Fruit fly (Drosophila melanogaster) Kc167 (cell line): ENCODE results near the gene CG43329.

Experiments
- h ChIP-seq: fragments of >200 bp; optimal IDR thresholded peaks from 3 replicates; lab custom pipeline; 2018; ENCODE audit warnings: missing external identifiers
- insv ChIP-seq: fragments of >200 bp; optimal IDR thresholded peaks from 3 replicates; lab custom pipeline; 2018; ENCODE audit warnings: missing external identifiers
- ttk ChIP-seq: sonication (Bioruptor generic); optimal IDR thresholded peaks from 2 replicates; lab custom pipeline; 2017; ENCODE audit warnings: missing external identifiers

- TF ChIP-seq insv (lab: Kevin White, UChicago) (no peak), ttk (no peak), h (lab: Kevin White, UChicago) (no peak)
These were observed 15.0 kb upstream of the CG43329 start for dm6 chr3L:22520017-22520416.
